Worm (Caenorhabditis elegans) whole organism, late embryonic: ENCODE data around the gene mcu-1.

Experiments used
- ama-1 ChIP-seq: fragments of 150-350 bp; optimal IDR thresholded peaks from 2 replicates; lab custom pipeline; 2014
- ceh-18 ChIP-seq: sonication (generic microtip); optimal IDR thresholded peaks from 2 replicates; lab custom pipeline; 2016; ENCODE audit warnings: missing genetic modification characterization, missing compliant biosample characterization
- ceh-24 ChIP-seq: sonication (generic microtip); optimal IDR thresholded peaks from 2 replicates; lab custom pipeline; 2016; ENCODE audit warnings: mild to moderate bottlenecking, missing genetic modification characterization, missing compliant biosample characterization
- che-1 ChIP-seq: sonication (generic microtip); optimal IDR thresholded peaks from 2 replicates; lab custom pipeline; 2016; ENCODE audit warnings: mild to moderate bottlenecking, missing genetic modification characterization, missing compliant biosample characterization
- dve-1 ChIP-seq: sonication (generic microtip); optimal IDR thresholded peaks from 2 replicates; lab custom pipeline; 2017; ENCODE audit warnings: antibody characterized with exemption, mild to moderate bottlenecking, missing genetic modification characterization, missing compliant biosample characterization
- fkh-6 ChIP-seq: sonication (generic microtip); optimal IDR thresholded peaks from 2 replicates; lab custom pipeline; 2016; ENCODE audit warnings: missing genetic modification characterization, missing compliant biosample characterization
- hlh-30 ChIP-seq: sonication (generic microtip); optimal IDR thresholded peaks from 2 replicates; lab custom pipeline; 2017; ENCODE audit warnings: antibody characterized with exemption, missing genetic modification characterization, missing compliant biosample characterization; ENCODE audit not compliant: insufficient read depth
- lim-6 ChIP-seq: sonication (generic microtip); optimal IDR thresholded peaks from 2 replicates; lab custom pipeline; 2016; ENCODE audit warnings: missing genetic modification characterization, missing compliant biosample characterization
- mec-3 ChIP-seq: sonication (generic microtip); optimal IDR thresholded peaks from 2 replicates; lab custom pipeline; 2016; ENCODE audit warnings: borderline replicate concordance, missing genetic modification characterization, missing compliant biosample characterization
- nfya-1 ChIP-seq: sonication (generic microtip); optimal IDR thresholded peaks from 2 replicates; lab custom pipeline; 2017; ENCODE audit warnings: missing genetic modification characterization, mild to moderate bottlenecking, missing compliant biosample characterization, antibody characterized with exemption, moderate library complexity
- nhr-11 ChIP-seq: fragments of 150-350 bp; optimal IDR thresholded peaks from 2 replicates; lab custom pipeline; 2014; ENCODE audit warnings: missing biosample characterization, missing genetic modification characterization
- tbx-2 ChIP-seq: sonication (generic microtip); optimal IDR thresholded peaks from 2 replicates; lab custom pipeline; 2016; ENCODE audit warnings: missing genetic modification characterization, missing compliant biosample characterization
- ttx-3 ChIP-seq: sonication (generic microtip); optimal IDR thresholded peaks from 2 replicates; lab custom pipeline; 2016; ENCODE audit warnings: missing genetic modification reagents, missing genetic modification characterization, missing compliant biosample characterization
- unc-55 ChIP-seq: sonication (generic microtip); optimal IDR thresholded peaks from 2 replicates; lab custom pipeline; 2017; ENCODE audit warnings: missing biosample characterization, missing genetic modification reagents, missing genetic modification characterization

ce11 chrIV:5923112-5923511 is 15.9 kb downstream of the mcu-1 start:
- TF ChIP-seq nfya-1, result no peak
- TF ChIP-seq fkh-6 (tag; lab: Kevin White, UChicago), result no peak
- TF ChIP-seq nhr-11 (tag; lab: Kevin White, UChicago), result no peak
- no peak for TF ChIP-seq tbx-2 (tag; lab: Kevin White, UChicago)
- no peak for TF ChIP-seq che-1 (tag; lab: Kevin White, UChicago)
- TF ChIP-seq unc-55 (GFP tag; lab: Kevin White, UChicago), result no peak
- no peak for TF ChIP-seq lim-6
- TF ChIP-seq hlh-30 (tag; lab: Kevin White, UChicago), result no peak
- no peak for TF ChIP-seq ceh-24 (tag; lab: Kevin White, UChicago)
- TF ChIP-seq ceh-18 (tag; lab: Kevin White, UChicago), result no peak
- no peak for TF ChIP-seq ttx-3 (tag; lab: Kevin White, UChicago)
- TF ChIP-seq dve-1 (tag; lab: Kevin White, UChicago), result no peak
- no peak for TF ChIP-seq mec-3
- no peak for TF ChIP-seq ama-1 (lab: Kevin White, UChicago)
